Worm (Caenorhabditis elegans) whole organism, young adult: ENCODE data around the gene sdz-28.

Experiments
- B0019.2 ChIP-seq: fragments of 200-800 bp; sonication (Bioruptor generic); conservative IDR thresholded peaks from 2 replicates; pipeline ENCODE4 v1.3.6; 2022; ENCODE audit warnings: missing genetic modification reagents, missing genetic modification characterization, missing compliant biosample characterization
- C06A6.2 ChIP-seq: fragments of 200-800 bp; sonication (Bioruptor generic); conservative IDR thresholded peaks from 2 replicates; pipeline ENCODE4 v1.3.6; 2022; ENCODE audit warnings: missing genetic modification characterization, missing compliant biosample characterization
- F49E8.2 ChIP-seq: sonication (generic microtip); optimal IDR thresholded peaks from 3 replicates; lab custom pipeline; 2017; ENCODE audit warnings: missing genetic modification characterization, mild to moderate bottlenecking, missing compliant biosample characterization, antibody characterized with exemption, moderate library complexity; ENCODE audit not compliant: insufficient read depth
- F57C9.4 ChIP-seq: sonication (generic microtip); optimal IDR thresholded peaks from 2 replicates; lab custom pipeline; 2017; ENCODE audit warnings: mild to moderate bottlenecking, missing genetic modification characterization, missing compliant biosample characterization
- T07F8.4 ChIP-seq: sonication (generic microtip); optimal IDR thresholded peaks from 2 replicates; lab custom pipeline; 2016; ENCODE audit warnings: mild to moderate bottlenecking, missing genetic modification characterization, moderate library complexity, missing compliant biosample characterization
- Y67H2A.10 ChIP-seq: fragments of 200-800 bp; sonication (Bioruptor generic); conservative IDR thresholded peaks from 2 replicates; pipeline ENCODE4 v1.3.6; 2022; ENCODE audit warnings: missing genetic modification reagents, missing genetic modification characterization, missing compliant biosample characterization
- Y95B8A.8 ChIP-seq: fragments of 200-800 bp; sonication (Bioruptor generic); IDR thresholded peaks from 2 replicates; pipeline ENCODE4 v1.3.6; 2022; ENCODE audit warnings: missing genetic modification reagents, missing genetic modification characterization, missing compliant biosample characterization
- ZK185.1 ChIP-seq: sonication (generic microtip); optimal IDR thresholded peaks from 2 replicates; lab custom pipeline; 2016; ENCODE audit warnings: mild to moderate bottlenecking, missing genetic modification characterization, missing compliant biosample characterization; ENCODE audit not compliant: poor library complexity, severe bottlenecking
- aptf-2 ChIP-seq: fragments of 200-800 bp; sonication (Bioruptor generic); conservative IDR thresholded peaks from 2 replicates; pipeline ENCODE4 v1.3.6; 2022; ENCODE audit warnings: missing genetic modification reagents, missing genetic modification characterization, missing compliant biosample characterization
- ceh-40 ChIP-seq: fragments of 200-800 bp; sonication (Bioruptor generic); IDR thresholded peaks from 2 replicates; pipeline ENCODE4 v1.3.6; 2022; ENCODE audit warnings: missing genetic modification characterization, missing compliant biosample characterization
- ceh-79 ChIP-seq: sonication (generic microtip); optimal IDR thresholded peaks from 2 replicates; lab custom pipeline; 2017; ENCODE audit warnings: mild to moderate bottlenecking, missing genetic modification characterization, missing compliant biosample characterization
- ceh-91 ChIP-seq: fragments of 200-800 bp; sonication (Bioruptor generic); IDR thresholded peaks from 2 replicates; pipeline ENCODE4 v1.3.6; 2022; ENCODE audit warnings: missing genetic modification reagents, missing genetic modification characterization, missing compliant biosample characterization
- dpl-1 ChIP-seq: fragments of 150-350 bp; optimal IDR thresholded peaks from 2 replicates; lab custom pipeline; 2014; ENCODE audit warnings: missing biosample characterization, missing genetic modification reagents, missing genetic modification characterization
- ekl-4 ChIP-seq: fragments of 200-800 bp; sonication (Bioruptor generic); IDR thresholded peaks from 2 replicates; pipeline ENCODE4 v1.3.6; 2022; ENCODE audit warnings: missing genetic modification reagents, missing genetic modification characterization, missing compliant biosample characterization
- ets-4 ChIP-seq: fragments of 200-800 bp; sonication (Bioruptor generic); optimal IDR thresholded peaks from 2 replicates; lab custom pipeline; 2018; ENCODE audit warnings: mild to moderate bottlenecking, missing genetic modification characterization, missing compliant biosample characterization
- him-1 ChIP-seq: sonication (generic microtip); optimal IDR thresholded peaks from 2 replicates; lab custom pipeline; 2016; ENCODE audit warnings: missing genotype, missing genetic modification reagents, missing genetic modification characterization, missing compliant biosample characterization
- lag-1 ChIP-seq: fragments of 200-800 bp; sonication (Bioruptor generic); IDR thresholded peaks from 2 replicates; pipeline ENCODE4 v1.3.6; 2022; ENCODE audit warnings: missing genetic modification reagents, missing genetic modification characterization, missing compliant biosample characterization
- lir-1 ChIP-seq: fragments of 200-800 bp; sonication (Bioruptor generic); conservative IDR thresholded peaks from 2 replicates; pipeline ENCODE4 v1.3.6; 2022; ENCODE audit warnings: missing genetic modification reagents, missing genetic modification characterization, missing compliant biosample characterization
- lsy-27 ChIP-seq: sonication (generic microtip); optimal IDR thresholded peaks from 2 replicates; lab custom pipeline; 2017; ENCODE audit warnings: missing genetic modification characterization, mild to moderate bottlenecking, missing compliant biosample characterization, antibody characterized with exemption, missing genotype, borderline replicate concordance; ENCODE audit not compliant: insufficient read depth
- madf-10 ChIP-seq: sonication (generic microtip); optimal IDR thresholded peaks from 2 replicates; lab custom pipeline; 2016; ENCODE audit warnings: mild to moderate bottlenecking, missing genetic modification characterization, missing compliant biosample characterization
- mcd-1 ChIP-seq: fragments of 200-800 bp; sonication (Bioruptor generic); IDR thresholded peaks from 2 replicates; pipeline ENCODE4 v1.3.6; 2022; ENCODE audit warnings: missing genetic modification reagents, missing genetic modification characterization, missing compliant biosample characterization
- nfya-1 ChIP-seq: sonication (generic microtip); optimal IDR thresholded peaks from 2 replicates; lab custom pipeline; 2017; ENCODE audit warnings: antibody characterized with exemption, missing compliant biosample characterization, missing genetic modification characterization, borderline replicate concordance; ENCODE audit not compliant: insufficient read depth
- nfya-2 ChIP-seq: fragments of 200-800 bp; sonication (Bioruptor generic); IDR thresholded peaks from 2 replicates; pipeline ENCODE4 v1.3.6; 2022; ENCODE audit warnings: missing genetic modification reagents, missing genetic modification characterization, missing compliant biosample characterization
- nfyb-1 ChIP-seq: fragments of 200-800 bp; sonication (Bioruptor generic); IDR thresholded peaks from 2 replicates; pipeline ENCODE4 v1.3.6; 2022; ENCODE audit warnings: missing genetic modification reagents, missing genetic modification characterization, missing compliant biosample characterization
- nhr-120 ChIP-seq: fragments of 200-800 bp; sonication (Bioruptor generic); IDR thresholded peaks from 2 replicates; pipeline ENCODE4 v1.3.6; 2022; ENCODE audit warnings: missing genetic modification characterization, missing compliant biosample characterization
- rpc-1 ChIP-seq, 2 experiments: fragments of 150-350 bp in 1 of 2; sonication (generic microtip) in 1 of 2; optimal IDR thresholded peaks; 2 replicates each; lab custom pipeline; 2014 to 2018; ENCODE audit warnings: missing biosample characterization in 1 of 2, missing genetic modification characterization in 1 of 2, missing genetic modification reagents in 1 of 2, missing genotype in 1 of 2
- snpc-1.3 ChIP-seq: sonication (generic microtip); optimal IDR thresholded peaks from 2 replicates; lab custom pipeline; 2017; ENCODE audit warnings: missing genetic modification characterization, mild to moderate bottlenecking, missing compliant biosample characterization, antibody characterized with exemption, moderate library complexity, missing genotype, missing genetic modification reagents; ENCODE audit not compliant: insufficient read depth
- snpc-3.4 ChIP-seq: sonication (generic microtip); optimal IDR thresholded peaks from 2 replicates; lab custom pipeline; 2017; ENCODE audit warnings: missing genetic modification characterization, mild to moderate bottlenecking, missing compliant biosample characterization, antibody characterized with exemption, moderate library complexity, missing genotype, missing genetic modification reagents
- tbx-9 ChIP-seq: sonication (generic microtip); optimal IDR thresholded peaks from 2 replicates; lab custom pipeline; 2016; ENCODE audit warnings: borderline replicate concordance, missing genetic modification characterization, inconsistent platforms, missing compliant biosample characterization
- unc-62 ChIP-seq: fragments of 150-350 bp; optimal IDR thresholded peaks from 2 replicates; lab custom pipeline; 2014; ENCODE audit warnings: missing biosample characterization, missing genetic modification reagents, missing genetic modification characterization
- ztf-26 ChIP-seq: sonication (generic microtip); optimal IDR thresholded peaks from 2 replicates; lab custom pipeline; 2017; ENCODE audit warnings: missing genetic modification characterization, missing compliant biosample characterization
- ztf-28 ChIP-seq: fragments of 200-800 bp; sonication (Bioruptor generic); IDR thresholded peaks from 2 replicates; pipeline ENCODE4 v1.3.6; 2022; ENCODE audit warnings: missing genetic modification reagents, missing genetic modification characterization, missing compliant biosample characterization
- ztf-3 ChIP-seq: fragments of 200-800 bp; sonication (Bioruptor generic); optimal IDR thresholded peaks from 2 replicates; lab custom pipeline; 2018; ENCODE audit warnings: mild to moderate bottlenecking, missing genetic modification characterization, missing compliant biosample characterization

sdz-28 gene

ce11 chrII:2137235-2137634 is 6.4 kb downstream of the sdz-28 start, which contains the start of gene C40A11.4 (continued):
- TF ChIP-seq ets-4 (GFP tag; lab: Kevin White, UChicago) (no peak), dpl-1 (GFP tag; lab: Kevin White, UChicago) (no peak)

- TF ChIP-seq lir-1 (GFP tag; lab: Robert Waterston, UW), result no peak
- TF ChIP-seq C06A6.2 (GFP tag; lab: Robert Waterston, UW), result no peak
- no peak for TF ChIP-seq aptf-2 (GFP tag; lab: Robert Waterston, UW)
- TF ChIP-seq ceh-79, result no peak
- TF ChIP-seq ets-4 (GFP tag; lab: Kevin White, UChicago), result no peak
- TF ChIP-seq ztf-28, result no peak
- TF ChIP-seq F57C9.4 (tag; lab: Kevin White, UChicago), result no peak
- no peak for TF ChIP-seq snpc-1.3 (tag; lab: Kevin White, UChicago)
- TF ChIP-seq unc-62, result no peak
- TF ChIP-seq dpl-1 (GFP tag; lab: Kevin White, UChicago), result no peak
- TF ChIP-seq madf-10 (tag; lab: Kevin White, UChicago), result no peak
- TF ChIP-seq nfyb-1 (GFP tag; lab: Robert Waterston, UW), result no peak
- no peak for TF ChIP-seq Y95B8A.8 (GFP tag; lab: Robert Waterston, UW)
- TF ChIP-seq mcd-1, result no peak
- no peak for TF ChIP-seq F49E8.2 (tag; lab: Kevin White, UChicago)
- TF ChIP-seq lag-1, result no peak
- TF ChIP-seq ceh-40, result no peak
- no peak for TF ChIP-seq B0019.2 (GFP tag; lab: Robert Waterston, UW)
These were observed 8.0 kb downstream of the sdz-28 start for ce11 chrII:2138901-2139300.

- no peak for TF ChIP-seq lsy-27
- TF ChIP-seq snpc-3.4 (tag; lab: Kevin White, UChicago), result no peak
- no peak for TF ChIP-seq ZK185.1 (tag; lab: Kevin White, UChicago)
- TF ChIP-seq tbx-9 (tag; lab: Kevin White, UChicago), result no peak
- no peak for TF ChIP-seq mcd-1
- TF ChIP-seq T07F8.4 (tag; lab: Kevin White, UChicago), result no peak
- TF ChIP-seq Y67H2A.10 (GFP tag; lab: Robert Waterston, UW), result no peak
- no peak for TF ChIP-seq ekl-4
- no peak for TF ChIP-seq madf-10 (tag; lab: Kevin White, UChicago)
- TF ChIP-seq nfya-1, result no peak
- TF ChIP-seq ztf-3, result no peak
- no peak for TF ChIP-seq Y95B8A.8 (GFP tag; lab: Robert Waterston, UW)
These were observed 9.9 kb downstream of the sdz-28 start, which contains the start of gene C40A11.3 for ce11 chrII:2140817-2141216. C40A11.3 (plus strand) TSS chrII:2141117.

ce11 chrII:2145566-2145965 is 14.7 kb downstream of the sdz-28 start, which contains the start of gene C40A11.6:
C40A11.6 (minus strand) TSS chrII:2145666.
- no peak for TF ChIP-seq ZK185.1 (tag; lab: Kevin White, UChicago)
- no peak for TF ChIP-seq him-1 (tag; lab: Kevin White, UChicago)
- no peak for TF ChIP-seq rpc-1 (optimal IDR thresholded peaks at IDR 0.05; lab: Kevin White, UChicago)
- no peak for TF ChIP-seq rpc-1 (tag; optimal IDR thresholded peaks at IDR 0.05; lab: Kevin White, UChicago)
- no peak for TF ChIP-seq nfya-2 (GFP tag; lab: Robert Waterston, UW)
- no peak for TF ChIP-seq nhr-120
- no peak for TF ChIP-seq ceh-91 (GFP tag; lab: Robert Waterston, UW)
- TF ChIP-seq ztf-26 (tag; lab: Kevin White, UChicago), result no peak
- no peak for TF ChIP-seq lag-1
- TF ChIP-seq ztf-3, result no peak
